Worm (Caenorhabditis elegans): ENCODE results near the gene F28A12.3.

Gene F28A12.3

ce11 chrV:8652177-8652576 is 11.0 kb upstream of the F28A12.3 start (continued):
- no peak for TF ChIP-seq nhr-23 (tag; optimal IDR thresholded peaks at IDR 0.05)
- TF ChIP-seq ztf-4 (tag; optimal IDR thresholded peaks at IDR 0.05), result no peak
- no peak for TF ChIP-seq ztf-11 (tag; optimal IDR thresholded peaks at IDR 0.05)
- TF ChIP-seq lin-13 (GFP tag; optimal IDR thresholded peaks at IDR 0.05), result no peak

- no peak for TF ChIP-seq nhr-21 (tag; optimal IDR thresholded peaks at IDR 0.05)
- no peak for TF ChIP-seq ceh-16 (tag; optimal IDR thresholded peaks at IDR 0.05)
- TF ChIP-seq fos-1 (tag; optimal IDR thresholded peaks at IDR 0.05), result peak; percentile 98
- TF ChIP-seq skn-1 (tag; optimal IDR thresholded peaks at IDR 0.05), result peak; percentile 93
- TF ChIP-seq nhr-77 (tag; optimal IDR thresholded peaks at IDR 0.05), result no peak
- TF ChIP-seq nhr-25 (tag; optimal IDR thresholded peaks at IDR 0.05), result no peak
- peak; percentile 33 for TF ChIP-seq sma-3 (GFP tag; optimal IDR thresholded peaks at IDR 0.05)
- TF ChIP-seq lin-39 (tag; optimal IDR thresholded peaks at IDR 0.05), result no peak
- no peak for TF ChIP-seq sem-4 (tag; optimal IDR thresholded peaks at IDR 0.05)
- no peak for TF ChIP-seq nhr-23 (tag; optimal IDR thresholded peaks at IDR 0.05)
- peak in 1 of 2 experiments; percentile 1 for TF ChIP-seq lsy-2 (tag; optimal IDR thresholded peaks at IDR 0.05)
- no peak for TF ChIP-seq egl-27 (tag; optimal IDR thresholded peaks at IDR 0.05)
- TF ChIP-seq blmp-1 (tag; optimal IDR thresholded peaks at IDR 0.05; ENCODE audit: insufficient read depth), result no peak
- TF ChIP-seq elt-3 (tag; optimal IDR thresholded peaks at IDR 0.05), result no peak
- TF ChIP-seq ceh-82 (tag; optimal IDR thresholded peaks at IDR 0.05), result no peak
- TF ChIP-seq F13H6.1 (tag; optimal IDR thresholded peaks at IDR 0.05), result peak; percentile 70
- TF ChIP-seq gmeb-1 (tag; optimal IDR thresholded peaks at IDR 0.05), result peak; percentile 12
- TF ChIP-seq ztf-4 (tag; optimal IDR thresholded peaks at IDR 0.05), result no peak
- peak; percentile 59 for TF ChIP-seq crh-2 (tag; optimal IDR thresholded peaks at IDR 0.05)
- no peak for TF ChIP-seq mdl-1 (tag; optimal IDR thresholded peaks at IDR 0.05)
- TF ChIP-seq R02D3.7 (tag; optimal IDR thresholded peaks at IDR 0.05), result no peak
- no peak for TF ChIP-seq nhr-10 (tag; optimal IDR thresholded peaks at IDR 0.05)
- TF ChIP-seq sma-9 (GFP tag; optimal IDR thresholded peaks at IDR 0.05), result peak; percentile 87
- no peak for TF ChIP-seq sma-9 (tag; optimal IDR thresholded peaks at IDR 0.05)
Measured at ce11 chrV:8651007-8651711, 10.0 kb upstream of the F28A12.3 start.

- TF ChIP-seq unc-62 (GFP tag; optimal IDR thresholded peaks at IDR 0.05) (no peak), nhr-25 (tag; optimal IDR thresholded peaks at IDR 0.05) (peak; percentile 36)
Measured at ce11 chrV:8650365-8650764, 9.2 kb upstream of the F28A12.3 start.

ce11 chrV:8648251-8648650 is 7.1 kb upstream of the F28A12.3 start:
- TF ChIP-seq aly-2 (tag; optimal IDR thresholded peaks at IDR 0.05) (no peak), sma-3 (GFP tag; optimal IDR thresholded peaks at IDR 0.05) (peak; percentile 19), crh-2 (tag; optimal IDR thresholded peaks at IDR 0.05) (peak; percentile 61), unc-55 (GFP tag; optimal IDR thresholded peaks at IDR 0.05) (no peak), sma-9 (GFP tag; optimal IDR thresholded peaks at IDR 0.05) (peak; percentile 70), sma-9 (tag; optimal IDR thresholded peaks at IDR 0.05) (no peak), lin-13 (GFP tag; optimal IDR thresholded peaks at IDR 0.05) (no peak), F13H6.1 (tag; optimal IDR thresholded peaks at IDR 0.05) (peak; percentile 61), fos-1 (tag; optimal IDR thresholded peaks at IDR 0.05) (peak; percentile 98), gmeb-1 (tag; optimal IDR thresholded peaks at IDR 0.05) (no peak), nhr-25 (tag; optimal IDR thresholded peaks at IDR 0.05) (no peak)

ce11 chrV:8643093-8643492 is 1.9 kb upstream of the F28A12.3 start, which contains the start of gene asp-13:
Gene asp-13 (minus strand): TSS chrV:8643193.
- peak; percentile 38 for TF ChIP-seq fos-1 (tag; optimal IDR thresholded peaks at IDR 0.05)
- no peak for TF ChIP-seq nhr-129 (tag; optimal IDR thresholded peaks at IDR 0.05)

ce11 chrV:8637666-8638271 is 3.4 kb downstream of the F28A12.3 start, which contains the start of the genes F28A12.10 and acd-4:
Gene F28A12.10 (minus strand): TSS chrV:8637766.
Gene acd-4 (plus strand): TSS chrV:8638221.
- TF ChIP-seq sma-3 (GFP tag; optimal IDR thresholded peaks at IDR 0.05) (no peak), lin-13 (GFP tag; optimal IDR thresholded peaks at IDR 0.05) (no peak), unc-55 (GFP tag; optimal IDR thresholded peaks at IDR 0.05) (no peak), gmeb-1 (tag; optimal IDR thresholded peaks at IDR 0.05) (no peak), nhr-237 (tag; optimal IDR thresholded peaks at IDR 0.05) (no peak), ZK546.5 (tag; optimal IDR thresholded peaks at IDR 0.05) (no peak), unc-39 (tag; optimal IDR thresholded peaks at IDR 0.05) (no peak), snpc-4 (tag; optimal IDR thresholded peaks at IDR 0.05) (no peak), lin-39 (tag; optimal IDR thresholded peaks at IDR 0.05) (no peak), nhr-6 (tag; optimal IDR thresholded peaks at IDR 0.05) (no peak), ztf-4 (tag; optimal IDR thresholded peaks at IDR 0.05) (no peak)
